Worm (Caenorhabditis elegans) whole organism, L3 larva: ENCODE measurements around the gene T16G1.9.

Experiments
- R02D3.7 ChIP-seq: fragments of 150-350 bp; optimal IDR thresholded peaks from 2 replicates; lab custom pipeline; 2014; ENCODE audit warnings: missing biosample characterization, missing genetic modification characterization
- ceh-16 ChIP-seq: sonication (generic microtip); optimal IDR thresholded peaks from 2 replicates; lab custom pipeline; 2017; ENCODE audit warnings: missing biosample characterization, missing genetic modification characterization
- ceh-9 ChIP-seq: sonication (generic microtip); optimal IDR thresholded peaks from 2 replicates; lab custom pipeline; 2018; ENCODE audit warnings: missing biosample characterization, missing genetic modification characterization
- egl-5 ChIP-seq: fragments of 150-350 bp; optimal IDR thresholded peaks from 2 replicates; lab custom pipeline; 2017; ENCODE audit warnings: missing biosample characterization, missing genetic modification reagents, missing genetic modification characterization, inconsistent platforms
- elt-1 ChIP-seq: fragments of 150-350 bp; optimal IDR thresholded peaks from 2 replicates; lab custom pipeline; 2014; ENCODE audit warnings: missing biosample characterization, missing genetic modification characterization
- elt-2 ChIP-seq: sonication (generic microtip); optimal IDR thresholded peaks from 2 replicates; lab custom pipeline; 2016; ENCODE audit warnings: missing genetic modification reagents, mild to moderate bottlenecking, missing genetic modification characterization, missing compliant biosample characterization
- fkh-10 ChIP-seq: sonication (generic microtip); optimal IDR thresholded peaks from 2 replicates; lab custom pipeline; 2017; ENCODE audit warnings: missing biosample characterization, missing genetic modification reagents, missing genetic modification characterization
- fkh-2 ChIP-seq: fragments of 150-350 bp; optimal IDR thresholded peaks from 2 replicates; lab custom pipeline; 2014; ENCODE audit warnings: missing biosample characterization, missing genetic modification reagents, missing genetic modification characterization
- fos-1 ChIP-seq: fragments of 150-350 bp; optimal IDR thresholded peaks from 2 replicates; lab custom pipeline; 2014; ENCODE audit warnings: missing biosample characterization, missing genetic modification characterization
- hmg-11 ChIP-seq: sonication (generic microtip); optimal IDR thresholded peaks from 2 replicates; lab custom pipeline; 2016; ENCODE audit warnings: missing genetic modification characterization, missing compliant biosample characterization
- jun-1 ChIP-seq: fragments of 150-350 bp; optimal IDR thresholded peaks from 2 replicates; lab custom pipeline; 2014; ENCODE audit warnings: missing biosample characterization, missing genetic modification reagents, missing genetic modification characterization
- lin-15B ChIP-seq: fragments of 150-350 bp; optimal IDR thresholded peaks from 2 replicates; lab custom pipeline; 2014; ENCODE audit warnings: missing biosample characterization, missing genetic modification characterization
- lin-39 ChIP-seq: fragments of 150-350 bp; optimal IDR thresholded peaks from 2 replicates; lab custom pipeline; 2018; ENCODE audit warnings: missing biosample characterization, missing genetic modification reagents, missing genetic modification characterization
- lsy-12 ChIP-seq: sonication (generic microtip); optimal IDR thresholded peaks from 2 replicates; lab custom pipeline; 2016; ENCODE audit warnings: mild to moderate bottlenecking, missing genetic modification characterization, missing compliant biosample characterization
- mdl-1 ChIP-seq: fragments of 150-350 bp; optimal IDR thresholded peaks from 2 replicates; lab custom pipeline; 2014; ENCODE audit warnings: missing biosample characterization, missing genetic modification characterization
- mml-1 ChIP-seq: fragments of 150-350 bp; sonication (generic microtip); optimal IDR thresholded peaks from 3 replicates; lab custom pipeline; 2014; ENCODE audit warnings: missing biosample characterization, missing genetic modification characterization
- nfya-1 ChIP-seq: sonication (generic microtip); optimal IDR thresholded peaks from 2 replicates; lab custom pipeline; 2017; ENCODE audit warnings: missing genetic modification characterization, mild to moderate bottlenecking, missing compliant biosample characterization, antibody characterized with exemption, moderate library complexity; ENCODE audit not compliant: insufficient read depth
- nhr-11 ChIP-seq: fragments of 150-350 bp; optimal IDR thresholded peaks from 2 replicates; lab custom pipeline; 2014; ENCODE audit warnings: missing biosample characterization, missing genetic modification characterization
- nhr-12 ChIP-seq: fragments of 150-350 bp; optimal IDR thresholded peaks from 2 replicates; lab custom pipeline; 2014; ENCODE audit warnings: missing biosample characterization, missing genetic modification characterization
- nhr-23 ChIP-seq: fragments of 150-350 bp; optimal IDR thresholded peaks from 2 replicates; lab custom pipeline; 2014; ENCODE audit warnings: missing biosample characterization, missing genetic modification reagents, missing genetic modification characterization
- nhr-25 ChIP-seq: sonication (generic microtip); optimal IDR thresholded peaks from 2 replicates; lab custom pipeline; 2017; ENCODE audit warnings: missing biosample characterization, missing genetic modification characterization
- nhr-43 ChIP-seq: sonication (generic microtip); optimal IDR thresholded peaks from 2 replicates; lab custom pipeline; 2016; ENCODE audit warnings: mild to moderate bottlenecking, missing genetic modification characterization, missing compliant biosample characterization; ENCODE audit not compliant: poor library complexity, severe bottlenecking
- pha-4 ChIP-seq: fragments of 150-350 bp; optimal IDR thresholded peaks from 2 replicates; lab custom pipeline; 2014; ENCODE audit warnings: missing biosample characterization, missing genetic modification reagents, missing genetic modification characterization
- pqm-1 ChIP-seq: fragments of 150-350 bp; optimal IDR thresholded peaks from 2 replicates; lab custom pipeline; 2017; ENCODE audit warnings: missing biosample characterization, missing genetic modification characterization, inconsistent platforms
- skn-1 ChIP-seq: fragments of 150-350 bp; optimal IDR thresholded peaks from 2 replicates; lab custom pipeline; 2014; ENCODE audit warnings: missing biosample characterization, missing genetic modification characterization
- snpc-4 ChIP-seq: fragments of 150-350 bp; optimal IDR thresholded peaks from 2 replicates; lab custom pipeline; 2014; ENCODE audit warnings: missing biosample characterization, missing genetic modification characterization
- tbx-2 ChIP-seq: sonication (generic microtip); optimal IDR thresholded peaks from 2 replicates; lab custom pipeline; 2016; ENCODE audit warnings: mild to moderate bottlenecking, missing genetic modification characterization, missing compliant biosample characterization
- unc-62 ChIP-seq: fragments of 150-350 bp; sonication (generic microtip); optimal IDR thresholded peaks from 4 replicates; lab custom pipeline; 2014; ENCODE audit warnings: missing biosample characterization, missing genetic modification reagents, missing genetic modification characterization

T16G1.9 gene

ce11 chrV:12968555-12968954 lies 17.9 kb upstream of the T16G1.9 start, which contains the start of gene lin-46:
lin-46 (plus strand) TSS chrV:12968855.
- peak; percentile 67 for TF ChIP-seq nhr-25 (tag; lab: Kevin White, UChicago)
- TF ChIP-seq fos-1 (tag; lab: Kevin White, UChicago) = no peak
- TF ChIP-seq elt-2 (tag; lab: Kevin White, UChicago) = no peak
- no peak for TF ChIP-seq egl-5 (tag; lab: Kevin White, UChicago)
- no peak for TF ChIP-seq mdl-1
- no peak for TF ChIP-seq unc-62 (GFP tag; lab: Kevin White, UChicago)
- no peak for TF ChIP-seq jun-1 (tag; lab: Kevin White, UChicago)
- no peak for TF ChIP-seq lsy-12 (tag; lab: Kevin White, UChicago)

DNA sequence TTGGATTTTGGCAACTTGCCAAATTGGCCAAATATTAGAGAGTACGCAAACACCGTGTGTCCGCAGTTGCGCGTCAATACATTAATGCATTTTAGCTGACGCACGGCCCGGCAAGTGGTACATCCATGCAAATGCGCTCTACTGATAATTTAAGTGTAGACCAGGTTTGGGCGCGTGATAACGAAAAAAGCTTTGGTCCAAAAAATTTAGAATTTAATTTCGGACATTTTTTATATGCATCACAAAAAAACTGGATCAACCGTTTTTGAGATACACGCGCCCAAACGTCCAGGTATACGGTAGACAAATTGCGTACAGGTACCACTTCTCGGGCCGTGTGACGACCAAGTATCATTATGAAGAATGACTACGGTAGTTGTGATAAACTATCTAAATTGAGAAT lies 17.3 kb upstream of the T16G1.9 start, which contains the start of gene R186.8:
Gene R186.8, minus strand, starts transcription at position 58 of the 403 bp plus-strand sequence.
- TF ChIP-seq pha-4 (peak; percentile 40), lsy-12 (tag; lab: Kevin White, UChicago) (peak; percentile 58), nhr-25 (tag; lab: Kevin White, UChicago) (peak; percentile 23), pqm-1 (tag; lab: Kevin White, UChicago) (peak; percentile 2), hmg-11 (tag; lab: Kevin White, UChicago) (peak; percentile 68), tbx-2 (peak; percentile 5), lin-15B (tag; lab: Kevin White, UChicago) (peak; percentile 75), nfya-1 (tag; lab: Kevin White, UChicago) (peak; percentile 66), snpc-4 (peak; percentile 24), elt-2 (tag; lab: Kevin White, UChicago) (peak; percentile 65), nhr-43 (peak; percentile 19)

ce11 chrV:12967110-12967509 lies 16.4 kb upstream of the T16G1.9 start, which contains the start of gene R186.3:
R186.3 (minus strand) TSS chrV:12967210.
- no peak for TF ChIP-seq nhr-11 (tag; lab: Kevin White, UChicago)
- no peak for TF ChIP-seq skn-1 (tag; lab: Kevin White, UChicago)
- TF ChIP-seq lin-15B (tag; lab: Kevin White, UChicago) = no peak
- no peak for TF ChIP-seq nhr-25 (tag; lab: Kevin White, UChicago)

ce11 chrV:12964076-12964475 lies 13.4 kb upstream of the T16G1.9 start, which contains the start of gene srd-35:
srd-35 (plus strand) TSS chrV:12964376.
- TF ChIP-seq skn-1 (tag; lab: Kevin White, UChicago) (no peak), pqm-1 (tag; lab: Kevin White, UChicago) (no peak), nhr-43 (no peak), R02D3.7 (tag; lab: Kevin White, UChicago) (no peak), elt-1 (tag; lab: Kevin White, UChicago) (no peak), ceh-16 (tag; lab: Kevin White, UChicago) (no peak), elt-2 (tag; lab: Kevin White, UChicago) (no peak), hmg-11 (tag; lab: Kevin White, UChicago) (no peak), nhr-11 (tag; lab: Kevin White, UChicago) (no peak), lsy-12 (tag; lab: Kevin White, UChicago) (no peak), mdl-1 (no peak), nhr-25 (tag; lab: Kevin White, UChicago) (no peak), fkh-10 (GFP tag; lab: Kevin White, UChicago) (no peak), lin-39 (tag; lab: Kevin White, UChicago) (no peak), fos-1 (tag; lab: Kevin White, UChicago) (no peak), lin-15B (tag; lab: Kevin White, UChicago) (no peak), nhr-12 (tag; lab: Kevin White, UChicago) (no peak)

DNA sequence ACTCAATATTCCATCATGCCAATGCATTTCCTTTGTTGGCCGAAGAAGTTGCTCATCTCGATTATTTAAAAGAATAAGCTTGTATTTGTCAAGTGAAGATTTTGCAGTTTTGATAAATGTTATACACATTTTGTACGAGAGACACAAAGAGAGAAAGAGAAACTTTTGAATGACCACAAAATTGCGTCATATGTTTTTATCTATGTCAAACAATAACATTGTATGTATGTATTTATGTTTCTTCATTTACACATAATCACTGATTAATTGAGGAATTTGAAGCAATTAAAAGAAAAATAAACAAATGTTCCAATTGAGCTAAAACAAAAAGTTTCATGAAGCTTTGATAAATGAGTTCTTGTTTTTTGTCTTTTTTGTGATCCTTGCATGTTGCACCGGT lies 12.5 kb upstream of the T16G1.9 start, which contains the start of gene hrg-9:
Gene hrg-9, minus strand, starts transcription at position 152 of the 400 bp plus-strand sequence.
- peak; percentile 37 for TF ChIP-seq elt-2 (tag; lab: Kevin White, UChicago)
- TF ChIP-seq fkh-2 (tag; lab: Kevin White, UChicago) = no peak
- peak; percentile 55 for TF ChIP-seq pha-4
- no peak for TF ChIP-seq ceh-9 (tag; lab: Kevin White, UChicago)
- no peak for TF ChIP-seq nhr-23 (tag; lab: Kevin White, UChicago)
- TF ChIP-seq, all 47 proteins: peak for 2

ce11 chrV:12961085-12961560 lies 10.5 kb upstream of the T16G1.9 start, which contains the start of gene mpst-7:
mpst-7 (minus strand) TSS chrV:12961135.
- TF ChIP-seq mml-1 (tag; lab: Kevin White, UChicago) = no peak
- TF ChIP-seq nhr-25 (tag; lab: Kevin White, UChicago) = peak; percentile 57
- TF ChIP-seq nhr-23 (tag; lab: Kevin White, UChicago) = peak; percentile 21
- no peak for TF ChIP-seq fkh-2 (tag; lab: Kevin White, UChicago)
